Fruit fly (Drosophila melanogaster) whole organism, embryonic: ENCODE measurements around the gene CG9389.

Experiments
- B-H2 ChIP-seq: fragments of 200-800 bp; sonication (Bioruptor generic); optimal IDR thresholded peaks from 2 replicates; lab custom pipeline; 2018; ENCODE audit warnings: missing biosample characterization, mild to moderate bottlenecking, missing genetic modification characterization
- CG10147 ChIP-seq: fragments of 200-800 bp; sonication (Bioruptor generic); optimal IDR thresholded peaks from 2 replicates; lab custom pipeline; 2019; ENCODE audit warnings: missing biosample characterization, mild to moderate bottlenecking, missing genetic modification characterization, moderate library complexity
- CG10565 ChIP-seq: fragments of 200-800 bp; sonication (Bioruptor generic); optimal IDR thresholded peaks from 3 replicates; lab custom pipeline; 2016; ENCODE audit warnings: missing biosample characterization, mild to moderate bottlenecking, missing genetic modification characterization
- CG11696 ChIP-seq: fragments of 200-800 bp; sonication (Bioruptor generic); IDR thresholded peaks from 2 replicates; pipeline ENCODE4 v1.3.6; 2022; ENCODE audit warnings: missing biosample characterization, missing genetic modification characterization
- CG1233 ChIP-seq: fragments of 200-800 bp; sonication (Bioruptor generic); optimal IDR thresholded peaks from 4 replicates; lab custom pipeline; 2018; ENCODE audit warnings: missing biosample characterization, mild to moderate bottlenecking, missing genetic modification characterization
- CG14014 ChIP-seq: fragments of 200-800 bp; sonication (Bioruptor generic); IDR thresholded peaks from 2 replicates; pipeline ENCODE4 v1.3.6; 2022; ENCODE audit warnings: missing biosample characterization, missing genetic modification characterization
- CG14441 ChIP-seq: fragments of 200-800 bp; sonication (Bioruptor generic); IDR thresholded peaks from 2 replicates; pipeline ENCODE4 v1.3.6; 2022; ENCODE audit warnings: missing biosample characterization, missing genetic modification characterization
- CG14667 ChIP-seq: fragments of 200-800 bp; sonication (Bioruptor generic); IDR thresholded peaks from 2 replicates; pipeline ENCODE4 v1.3.6; 2022; ENCODE audit warnings: missing biosample characterization, missing genetic modification characterization
- CG18262 ChIP-seq: fragments of 200-800 bp; optimal IDR thresholded peaks from 3 replicates; lab custom pipeline; 2019; ENCODE audit warnings: missing biosample characterization, mild to moderate bottlenecking, missing genetic modification characterization, moderate library complexity
- CG2120 ChIP-seq: fragments of 200-800 bp; sonication (Bioruptor generic); optimal IDR thresholded peaks from 3 replicates; lab custom pipeline; 2016; ENCODE audit warnings: missing biosample characterization, missing genetic modification characterization
- CG2712 ChIP-seq: fragments of 200-800 bp; optimal IDR thresholded peaks from 3 replicates; lab custom pipeline; 2019; ENCODE audit warnings: missing biosample characterization, mild to moderate bottlenecking, missing genetic modification characterization, moderate library complexity
- CG2889 ChIP-seq: fragments of 200-800 bp; sonication (Bioruptor generic); IDR thresholded peaks from 3 replicates; pipeline ENCODE4 v1.3.6; 2022; ENCODE audit warnings: missing biosample characterization, missing genetic modification characterization
- CG30403 ChIP-seq: fragments of 200-800 bp; sonication (Bioruptor generic); optimal IDR thresholded peaks from 3 replicates; lab custom pipeline; 2016; ENCODE audit warnings: missing biosample characterization, missing genetic modification characterization
- CG31441 ChIP-seq: fragments of 200-800 bp; sonication (Bioruptor generic); IDR thresholded peaks from 2 replicates; pipeline ENCODE4 v1.3.6; 2022; ENCODE audit warnings: missing biosample characterization, missing genetic modification characterization
- CG43689 ChIP-seq: fragments of 200-800 bp; sonication (Bioruptor generic); IDR thresholded peaks from 2 replicates; pipeline ENCODE4 v1.3.6; 2022; ENCODE audit warnings: missing biosample characterization, missing genetic modification characterization
- CG4617 ChIP-seq: fragments of 200-800 bp; sonication (Bioruptor generic); optimal IDR thresholded peaks from 3 replicates; lab custom pipeline; 2016; ENCODE audit warnings: missing biosample characterization, missing genetic modification characterization, borderline replicate concordance
- CG5953 ChIP-seq: fragments of 200-800 bp; sonication (Bioruptor generic); IDR thresholded peaks from 2 replicates; pipeline ENCODE4 v1.3.6; 2022; ENCODE audit warnings: missing biosample characterization, missing genetic modification characterization
- CG7357 ChIP-seq: fragments of 200-800 bp; sonication (Bioruptor generic); IDR thresholded peaks from 3 replicates; pipeline ENCODE4 v1.3.6; 2022; ENCODE audit warnings: missing biosample characterization, missing genetic modification characterization
- CG8290 ChIP-seq, 3 experiments: fragments of 200-800 bp; sonication (Bioruptor generic); optimal IDR thresholded peaks; 2 replicates each; lab custom pipeline; 2016 to 2019; ENCODE audit warnings: missing biosample characterization in 3 of 3, missing genetic modification characterization in 3 of 3, mild to moderate bottlenecking in 2 of 3, moderate library complexity in 1 of 3
- CG8388 ChIP-seq: fragments of 200-800 bp; sonication (Bioruptor generic); optimal IDR thresholded peaks from 2 replicates; lab custom pipeline; 2019; ENCODE audit warnings: missing biosample characterization, mild to moderate bottlenecking, missing genetic modification characterization, moderate library complexity
- CG9215 ChIP-seq: fragments of 200-800 bp; sonication (Bioruptor generic); IDR thresholded peaks from 2 replicates; pipeline ENCODE4 v1.3.6; 2022; ENCODE audit warnings: missing biosample characterization, missing genetic modification characterization
- CkIIα-i1 ChIP-seq: fragments of 200-800 bp; sonication (Bioruptor generic); IDR thresholded peaks from 2 replicates; pipeline ENCODE4 v1.3.6; 2022; ENCODE audit warnings: missing biosample characterization, missing genetic modification characterization
- Dfd ChIP-seq, 2 experiments: fragments of >200 bp; optimal IDR thresholded peaks; 2 replicates each; lab custom pipeline; 2017; ENCODE audit warnings: missing biosample characterization in 2 of 2, missing genetic modification characterization in 2 of 2
- Drgx ChIP-seq: fragments of 200-800 bp; sonication (Bioruptor generic); IDR thresholded peaks from 2 replicates; pipeline ENCODE4 v1.3.6; 2022; ENCODE audit warnings: missing biosample characterization, missing genetic modification characterization
- E2f1 ChIP-seq: fragments of 200-800 bp; sonication (Bioruptor generic); IDR thresholded peaks from 2 replicates; pipeline ENCODE4 v1.3.6; 2022; ENCODE audit warnings: missing biosample characterization, missing genetic modification characterization
- Gug ChIP-seq: fragments of 200-800 bp; sonication (Bioruptor generic); IDR thresholded peaks from 4 replicates; pipeline ENCODE4 v1.3.6; 2022; ENCODE audit warnings: missing biosample characterization, missing genetic modification characterization
- H15 ChIP-seq: fragments of 200-800 bp; sonication (Bioruptor generic); IDR thresholded peaks from 3 replicates; pipeline ENCODE4 v1.3.6; 2022; ENCODE audit warnings: missing biosample characterization, missing genetic modification characterization
- Hsf ChIP-seq: fragments of 200-800 bp; sonication (Bioruptor generic); optimal IDR thresholded peaks from 3 replicates; lab custom pipeline; 2016; ENCODE audit warnings: missing biosample characterization, missing genetic modification characterization
- MBD-R2 ChIP-seq: fragments of 200-800 bp; sonication (Bioruptor generic); IDR thresholded peaks from 2 replicates; pipeline ENCODE4 v1.3.6; 2022; ENCODE audit warnings: missing biosample characterization, missing genetic modification characterization
- Rfx ChIP-seq: fragments of 200-800 bp; sonication (Bioruptor generic); IDR thresholded peaks from 2 replicates; pipeline ENCODE4 v1.3.6; 2022; ENCODE audit warnings: missing biosample characterization, missing genetic modification characterization
- Six4 ChIP-seq: fragments of 200-800 bp; sonication (Bioruptor generic); optimal IDR thresholded peaks from 2 replicates; lab custom pipeline; 2016; ENCODE audit warnings: missing biosample characterization, missing genetic modification characterization
- Sox102F ChIP-seq: fragments of 200-800 bp; sonication (Bioruptor generic); optimal IDR thresholded peaks from 2 replicates; lab custom pipeline; 2018; ENCODE audit warnings: missing biosample characterization, mild to moderate bottlenecking, missing genetic modification characterization, moderate library complexity
- Xbp1 ChIP-seq: fragments of 200-800 bp; sonication (Bioruptor generic); optimal IDR thresholded peaks from 3 replicates; lab custom pipeline; 2016; ENCODE audit warnings: missing biosample characterization, mild to moderate bottlenecking, missing genetic modification characterization
- ato ChIP-seq: fragments of 200-800 bp; sonication (Bioruptor generic); IDR thresholded peaks from 2 replicates; pipeline ENCODE4 v1.3.6; 2022; ENCODE audit warnings: missing biosample characterization, missing genetic modification characterization; ENCODE audit not compliant: partially characterized antibody
- ci ChIP-seq: fragments of 200-800 bp; sonication (Bioruptor generic); IDR thresholded peaks from 3 replicates; pipeline ENCODE4 v1.3.6; 2022; ENCODE audit warnings: missing biosample characterization, missing genetic modification characterization
- crp ChIP-seq, 2 experiments: fragments of 200-800 bp; sonication (Bioruptor generic); optimal IDR thresholded peaks; 2 replicates in 1 of 2; 3 replicates in 1 of 2; lab custom pipeline; 2017; ENCODE audit warnings: missing biosample characterization in 2 of 2, missing genetic modification characterization in 2 of 2, mild to moderate bottlenecking in 1 of 2, moderate library complexity in 1 of 2
- dati ChIP-seq: fragments of 200-800 bp; sonication (Bioruptor generic); IDR thresholded peaks from 2 replicates; pipeline ENCODE4 v1.3.6; 2022; ENCODE audit warnings: missing biosample characterization, missing genetic modification characterization
- gem ChIP-seq: fragments of 200-800 bp; sonication (Bioruptor generic); optimal IDR thresholded peaks from 2 replicates; lab custom pipeline; 2019; ENCODE audit warnings: missing biosample characterization, mild to moderate bottlenecking, missing genetic modification characterization, moderate library complexity
- jumu ChIP-seq: fragments of 200-800 bp; sonication (Bioruptor generic); optimal IDR thresholded peaks from 3 replicates; lab custom pipeline; 2016; ENCODE audit warnings: missing biosample characterization, missing genetic modification characterization
- prd ChIP-seq, 3 experiments: fragments of >200 bp in 2 of 3; fragments of 200-800 bp in 1 of 3; sonication (Bioruptor generic) in 1 of 3; optimal IDR thresholded peaks in 2 of 3; IDR thresholded peaks in 1 of 3; 2 replicates in 2 of 3; 3 replicates in 1 of 3; pipeline versions ENCODE4 v1.3.6 to Lab custom; 2017 to 2022; ENCODE audit warnings: missing biosample characterization in 1 of 3, missing genetic modification characterization in 1 of 3
- sd ChIP-seq: fragments of 200-800 bp; sonication (Bioruptor generic); optimal IDR thresholded peaks from 3 replicates; lab custom pipeline; 2018; ENCODE audit warnings: missing biosample characterization, mild to moderate bottlenecking, missing genetic modification characterization, moderate library complexity
- sisA ChIP-seq: fragments of 200-800 bp; sonication (Bioruptor generic); IDR thresholded peaks from 2 replicates; pipeline ENCODE4 v1.3.6; 2022; ENCODE audit warnings: missing biosample characterization, missing genetic modification characterization

Gene CG9389

dm6 chr3L:21251381-21251780 lies 19.0 kb downstream of the CG9389 start (continued):
- TF ChIP-seq CG2120 (peak; percentile 36), CG8388 (peak; percentile 7), Xbp1 (GFP tag; lab: Kevin White, UChicago) (peak; percentile 13), CG10565 (no peak), Dfd (GFP tag; optimal IDR thresholded peaks at IDR 0.05; lab: Kevin White, UChicago) (no peak), CG9215 (0 out of 2 replicates have a peak, but pooled peaks have one; percentile 17), sisA (peak; percentile 28; the same call in 1 of the 2 replicates), CkIIα-i1 (GFP tag; lab: Robert Waterston, UW) (no peak), CG14667 (GFP tag; lab: Robert Waterston, UW) (no peak), dati (GFP tag; lab: Robert Waterston, UW) (no peak), crp (GFP tag; optimal IDR thresholded peaks at IDR 0.05; lab: Kevin White, UChicago) (no peak), CG14014 (0 out of 2 replicates have a peak, but pooled peaks have one; percentile 20), gem (tag; lab: Kevin White, UChicago) (peak; percentile 27), E2f1 (GFP tag; lab: Robert Waterston, UW) (peak; percentile 34; the same call in 1 of the 2 replicates), ato (GFP tag; lab: Robert Waterston, UW) (no peak), jumu (GFP tag; lab: Kevin White, UChicago) (peak; percentile 40), sd (tag; lab: Kevin White, UChicago) (no peak), H15 (GFP tag; lab: Robert Waterston, UW) (no peak), CG30403 (GFP tag; lab: Kevin White, UChicago) (peak; percentile 1), CG14441 (GFP tag; lab: Robert Waterston, UW) (peak; percentile 64), CG43689 (GFP tag; lab: Robert Waterston, UW) (no peak), ci (GFP tag; lab: Robert Waterston, UW) (0 out of 3 replicates have a peak, but pooled peaks have one; percentile 41), Rfx (GFP tag; lab: Robert Waterston, UW) (peak; percentile 31; the same call in 1 of the 2 replicates), prd (optimal IDR thresholded peaks at IDR 0.05; lab: Kevin White, UChicago) (no peak), prd (GFP tag; IDR thresholded peaks at IDR 0.05; lab: Robert Waterston, UW) (peak; percentile 43; the same call in 1 of the 3 replicates), CG8290 (GFP tag; optimal IDR thresholded peaks at IDR 0.05; lab: Kevin White, UChicago) (no peak), CG8290 (tag; optimal IDR thresholded peaks at IDR 0.05; lab: Kevin White, UChicago) (peak in 1 of 2 experiments; percentile 16), MBD-R2 (0 out of 2 replicates have a peak, but pooled peaks have one; percentile 9), Gug (GFP tag; lab: Robert Waterston, UW) (peak; percentile 44; the same call in 1 of the 4 replicates), CG5953 (GFP tag; lab: Robert Waterston, UW) (0 out of 2 replicates have a peak, but pooled peaks have one; percentile 13), Sox102F (GFP tag; lab: Kevin White, UChicago) (peak; percentile 36), CG7357 (GFP tag; lab: Robert Waterston, UW) (no peak), CG11696 (peak; percentile 83), CG2889 (GFP tag; lab: Robert Waterston, UW) (0 out of 3 replicates have a peak, but pooled peaks have one; percentile 22), CG4617 (GFP tag; lab: Kevin White, UChicago) (no peak), CG1233 (no peak), Hsf (GFP tag; lab: Kevin White, UChicago) (no peak), CG10147 (GFP tag; lab: Kevin White, UChicago) (no peak), Six4 (no peak)
- TF ChIP-seq, all 482 proteins: peak for 94

DNA sequence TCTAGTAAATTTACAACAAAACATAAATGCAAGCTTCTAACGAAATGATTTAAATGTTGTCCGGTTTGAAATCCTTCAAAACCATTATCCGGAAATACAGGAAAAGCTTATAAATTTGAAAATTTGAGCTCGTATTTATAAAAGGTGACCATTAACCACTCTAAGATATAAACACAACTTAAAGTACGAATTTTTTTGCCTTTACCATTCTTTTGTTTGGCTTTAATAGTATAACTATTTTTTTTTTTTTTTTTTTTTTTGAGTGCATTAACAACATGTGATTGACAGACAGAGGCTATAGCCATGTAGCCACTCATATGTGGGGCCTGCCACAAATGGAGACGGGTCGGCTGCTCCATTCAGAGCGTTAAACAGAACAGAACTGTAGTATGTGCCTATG lies 27.0 kb downstream of the CG9389 start:
- TF ChIP-seq Drgx (GFP tag; lab: Robert Waterston, UW) (0 out of 2 replicates have a peak, but pooled peaks have one; percentile 23), B-H2 (GFP tag; lab: Kevin White, UChicago) (no peak), crp (GFP tag; optimal IDR thresholded peaks at IDR 0.05; lab: Kevin White, UChicago) (no peak), gem (tag; lab: Kevin White, UChicago) (peak; percentile 19), CG2712 (tag; lab: Kevin White, UChicago) (peak; percentile 0), CG18262 (tag; lab: Kevin White, UChicago) (peak; percentile 5), Sox102F (GFP tag; lab: Kevin White, UChicago) (peak; percentile 1), CG31441 (GFP tag; lab: Robert Waterston, UW) (0 out of 2 replicates have a peak, but pooled peaks have one; percentile 20)
